Fruit fly (Drosophila melanogaster) whole organism, embryonic: Measurements from ENCODE around the gene CG6567.

ENCODE experiments used
- Blimp-1 ChIP-seq: fragments of 200-800 bp; sonication (Bioruptor generic); optimal IDR thresholded peaks from 3 replicates; lab custom pipeline; 2018; ENCODE audit warnings: missing biosample characterization, missing genetic modification characterization, mild to moderate bottlenecking, moderate library complexity, missing genetic modification reagents
- CG10147 ChIP-seq: fragments of 200-800 bp; sonication (Bioruptor generic); optimal IDR thresholded peaks from 2 replicates; lab custom pipeline; 2019; ENCODE audit warnings: missing biosample characterization, mild to moderate bottlenecking, missing genetic modification characterization, moderate library complexity
- CG11085 ChIP-seq: fragments of 200-800 bp; sonication (Bioruptor generic); IDR thresholded peaks from 2 replicates; pipeline ENCODE4 v1.3.6; 2022; ENCODE audit warnings: missing biosample characterization, missing genetic modification characterization
- CG12659 ChIP-seq: fragments of 200-800 bp; sonication (Bioruptor generic); optimal IDR thresholded peaks from 3 replicates; lab custom pipeline; 2017; ENCODE audit warnings: mild to moderate bottlenecking, missing biosample characterization, missing genetic modification reagents, missing genetic modification characterization
- CG12744 ChIP-seq: fragments of 200-800 bp; sonication (Bioruptor generic); optimal IDR thresholded peaks from 2 replicates; lab custom pipeline; 2016; ENCODE audit warnings: missing biosample characterization, missing genetic modification characterization
- CG13775 ChIP-seq: fragments of 200-800 bp; sonication (Bioruptor generic); optimal IDR thresholded peaks from 3 replicates; lab custom pipeline; 2017; ENCODE audit warnings: missing biosample characterization, mild to moderate bottlenecking, missing genetic modification characterization
- CG15269 ChIP-seq: fragments of 200-800 bp; sonication (Bioruptor generic); optimal IDR thresholded peaks from 2 replicates; lab custom pipeline; 2018; ENCODE audit warnings: missing biosample characterization, mild to moderate bottlenecking, missing genetic modification characterization, moderate library complexity
- CG18599 ChIP-seq: fragments of 200-800 bp; sonication (Bioruptor generic); optimal IDR thresholded peaks from 3 replicates; lab custom pipeline; 2017; ENCODE audit warnings: missing biosample characterization, missing genetic modification characterization, mild to moderate bottlenecking, moderate library complexity, missing genetic modification reagents
- CG2199 ChIP-seq: fragments of 200-800 bp; sonication (Bioruptor generic); IDR thresholded peaks from 3 replicates; pipeline ENCODE4 v1.3.6; 2022; ENCODE audit warnings: missing biosample characterization, missing genetic modification characterization
- CG33213 ChIP-seq: fragments of 200-800 bp; sonication (Bioruptor generic); optimal IDR thresholded peaks from 3 replicates; lab custom pipeline; 2016; ENCODE audit warnings: missing biosample characterization, missing genetic modification characterization
- CG42726 ChIP-seq: fragments of 200-800 bp; sonication (Bioruptor generic); IDR thresholded peaks from 2 replicates; pipeline ENCODE4 v1.3.6; 2022; ENCODE audit warnings: missing biosample characterization, missing genetic modification characterization; ENCODE audit not compliant: partially characterized antibody
- CG4328 ChIP-seq: fragments of 200-800 bp; sonication (Bioruptor generic); optimal IDR thresholded peaks from 3 replicates; lab custom pipeline; 2017; ENCODE audit warnings: missing biosample characterization, missing genetic modification reagents, missing genetic modification characterization
- CG4617 ChIP-seq: fragments of 200-800 bp; sonication (Bioruptor generic); optimal IDR thresholded peaks from 3 replicates; lab custom pipeline; 2016; ENCODE audit warnings: missing biosample characterization, missing genetic modification characterization, borderline replicate concordance
- CG4730 ChIP-seq: fragments of 200-800 bp; sonication (Bioruptor generic); IDR thresholded peaks from 2 replicates; pipeline ENCODE4 v1.3.6; 2022; ENCODE audit warnings: missing biosample characterization, missing genetic modification characterization
- CG4820 ChIP-seq: fragments of 200-800 bp; sonication (Bioruptor generic); optimal IDR thresholded peaks from 3 replicates; lab custom pipeline; 2016; ENCODE audit warnings: missing biosample characterization, missing genetic modification characterization
- CG7839 ChIP-seq: fragments of 200-800 bp; sonication (Bioruptor generic); optimal IDR thresholded peaks from 3 replicates; lab custom pipeline; 2018; ENCODE audit warnings: missing biosample characterization, mild to moderate bottlenecking, missing genetic modification characterization, moderate library complexity
- CG8765 ChIP-seq: fragments of 200-800 bp; sonication (Bioruptor generic); IDR thresholded peaks from 2 replicates; pipeline ENCODE4 v1.3.6; 2022; ENCODE audit warnings: missing biosample characterization, missing genetic modification characterization
- CG9437 ChIP-seq: fragments of 200-800 bp; sonication (Bioruptor generic); optimal IDR thresholded peaks from 2 replicates; lab custom pipeline; 2018; ENCODE audit warnings: missing biosample characterization, mild to moderate bottlenecking, missing genetic modification characterization
- CrebB ChIP-seq: fragments of 200-800 bp; sonication (Bioruptor generic); optimal IDR thresholded peaks from 3 replicates; lab custom pipeline; 2018; ENCODE audit warnings: missing biosample characterization, mild to moderate bottlenecking, missing genetic modification characterization
- D ChIP-seq, 2 experiments: fragments of 200-800 bp in 1 of 2; fragments of >200 bp in 1 of 2; sonication (Bioruptor generic) in 1 of 2; optimal IDR thresholded peaks; 2 replicates in 1 of 2; 3 replicates in 1 of 2; lab custom pipeline; 2017; ENCODE audit warnings: mild to moderate bottlenecking in 1 of 2, missing biosample characterization in 1 of 2, missing genetic modification characterization in 1 of 2, missing genetic modification reagents in 1 of 2
- Dref ChIP-seq: fragments of 200-800 bp; sonication (Bioruptor generic); IDR thresholded peaks from 2 replicates; pipeline ENCODE4 v1.3.6; 2022; ENCODE audit warnings: missing biosample characterization, missing genetic modification characterization
- HHEX ChIP-seq: fragments of 200-800 bp; sonication (Bioruptor generic); optimal IDR thresholded peaks from 3 replicates; lab custom pipeline; 2017; ENCODE audit warnings: missing biosample characterization, mild to moderate bottlenecking, missing genetic modification characterization, missing genetic modification reagents
- HLH54F ChIP-seq: fragments of 200-800 bp; sonication (Bioruptor generic); optimal IDR thresholded peaks from 3 replicates; lab custom pipeline; 2016; ENCODE audit warnings: missing biosample characterization, missing genetic modification characterization
- HmgD ChIP-seq: fragments of 200-800 bp; sonication (Bioruptor generic); optimal IDR thresholded peaks from 3 replicates; lab custom pipeline; 2016; ENCODE audit warnings: missing biosample characterization, missing genetic modification characterization
- Lhr ChIP-seq: fragments of 200-800 bp; sonication (Bioruptor generic); optimal IDR thresholded peaks from 3 replicates; lab custom pipeline; 2017; ENCODE audit warnings: mild to moderate bottlenecking, missing biosample characterization, missing genetic modification reagents, missing genetic modification characterization
- MESR4 ChIP-seq: fragments of 200-800 bp; sonication (Bioruptor generic); optimal IDR thresholded peaks from 2 replicates; lab custom pipeline; 2018; ENCODE audit warnings: missing biosample characterization, mild to moderate bottlenecking, missing genetic modification characterization, moderate library complexity
- Max ChIP-seq: fragments of 200-800 bp; sonication (Bioruptor generic); optimal IDR thresholded peaks from 2 replicates; lab custom pipeline; 2016; ENCODE audit warnings: missing biosample characterization, mild to moderate bottlenecking, missing genetic modification characterization
- Nf-YB ChIP-seq: fragments of 200-800 bp; sonication (Bioruptor generic); optimal IDR thresholded peaks from 3 replicates; lab custom pipeline; 2019; ENCODE audit warnings: missing biosample characterization, mild to moderate bottlenecking, missing genetic modification characterization, moderate library complexity
- Oaz ChIP-seq: fragments of 200-800 bp; sonication (Bioruptor generic); IDR thresholded peaks from 2 replicates; pipeline ENCODE4 v1.3.6; 2022; ENCODE audit warnings: missing biosample characterization, missing genetic modification characterization
- Vsx1 ChIP-seq: fragments of 200-800 bp; sonication (Bioruptor generic); optimal IDR thresholded peaks from 2 replicates; lab custom pipeline; 2017; ENCODE audit warnings: missing biosample characterization, mild to moderate bottlenecking, missing genetic modification characterization, missing genetic modification reagents
- Xbp1 ChIP-seq: fragments of 200-800 bp; sonication (Bioruptor generic); optimal IDR thresholded peaks from 3 replicates; lab custom pipeline; 2016; ENCODE audit warnings: missing biosample characterization, mild to moderate bottlenecking, missing genetic modification characterization
- al ChIP-seq: fragments of 200-800 bp; sonication (Bioruptor generic); IDR thresholded peaks from 2 replicates; pipeline ENCODE4 v1.3.6; 2022; ENCODE audit warnings: missing biosample characterization, missing genetic modification characterization
- az2 ChIP-seq: fragments of 200-800 bp; sonication (Bioruptor generic); optimal IDR thresholded peaks from 3 replicates; lab custom pipeline; 2016; ENCODE audit warnings: missing biosample characterization, missing genetic modification characterization
- bowl ChIP-seq: fragments of 200-800 bp; sonication (Bioruptor generic); IDR thresholded peaks from 2 replicates; pipeline ENCODE4 v1.3.6; 2022; ENCODE audit warnings: missing biosample characterization, missing genetic modification characterization
- cad ChIP-seq: fragments of >200 bp; optimal IDR thresholded peaks from 2 replicates; lab custom pipeline; 2017; ENCODE audit warnings: missing biosample characterization, missing genetic modification characterization
- cg ChIP-seq: fragments of 200-800 bp; sonication (Bioruptor generic); optimal IDR thresholded peaks from 3 replicates; lab custom pipeline; 2019; ENCODE audit warnings: missing biosample characterization, mild to moderate bottlenecking, missing genetic modification characterization, moderate library complexity
- en ChIP-seq: fragments of 200-800 bp; sonication (Bioruptor generic); optimal IDR thresholded peaks from 2 replicates; lab custom pipeline; 2016; ENCODE audit warnings: missing biosample characterization, missing genetic modification characterization
- h ChIP-seq: fragments of >200 bp; optimal IDR thresholded peaks from 2 replicates; lab custom pipeline; 2017
- ind ChIP-seq: fragments of 200-800 bp; sonication (Bioruptor generic); optimal IDR thresholded peaks from 3 replicates; lab custom pipeline; 2016; ENCODE audit warnings: missing biosample characterization, missing genetic modification characterization
- inv ChIP-seq: fragments of 200-800 bp; sonication (Bioruptor generic); IDR thresholded peaks from 2 replicates; pipeline ENCODE4 v1.3.6; 2022; ENCODE audit warnings: missing biosample characterization, missing genetic modification characterization; ENCODE audit not compliant: partially characterized antibody
- kah ChIP-seq: fragments of 200-800 bp; sonication (Bioruptor generic); optimal IDR thresholded peaks from 2 replicates; lab custom pipeline; 2018; ENCODE audit warnings: missing biosample characterization, mild to moderate bottlenecking, missing genetic modification characterization
- lilli ChIP-seq: fragments of 200-800 bp; sonication (Bioruptor generic); optimal IDR thresholded peaks from 3 replicates; lab custom pipeline; 2016; ENCODE audit warnings: missing biosample characterization, missing genetic modification characterization
- lmd ChIP-seq: fragments of 200-800 bp; sonication (Bioruptor generic); IDR thresholded peaks from 2 replicates; pipeline ENCODE4 v1.3.6; 2022; ENCODE audit warnings: missing biosample characterization, missing genetic modification characterization
- nerfin-1 ChIP-seq: fragments of 200-800 bp; sonication (Bioruptor generic); optimal IDR thresholded peaks from 3 replicates; lab custom pipeline; 2019; ENCODE audit warnings: missing biosample characterization, mild to moderate bottlenecking, missing genetic modification characterization, moderate library complexity
- otp ChIP-seq: fragments of 200-800 bp; sonication (Bioruptor generic); IDR thresholded peaks from 3 replicates; pipeline ENCODE4, ENCODE4 v1.3.6; 2022; ENCODE audit warnings: missing biosample characterization, missing genetic modification characterization
- p53 ChIP-seq: fragments of 200-800 bp; sonication (Bioruptor generic); optimal IDR thresholded peaks from 2 replicates; lab custom pipeline; 2016; ENCODE audit warnings: missing biosample characterization, missing genetic modification characterization
- peb ChIP-seq: fragments of 200-800 bp; sonication (Bioruptor generic); IDR thresholded peaks from 2 replicates; pipeline ENCODE4 v1.3.6; 2022; ENCODE audit warnings: missing biosample characterization, missing genetic modification characterization
- repo ChIP-seq: fragments of 200-800 bp; sonication (Bioruptor generic); optimal IDR thresholded peaks from 2 replicates; lab custom pipeline; 2016; ENCODE audit warnings: missing biosample characterization, missing genetic modification characterization
- stwl ChIP-seq: fragments of 200-800 bp; sonication (Bioruptor generic); optimal IDR thresholded peaks from 3 replicates; lab custom pipeline; 2018; ENCODE audit warnings: missing biosample characterization, mild to moderate bottlenecking, missing genetic modification characterization, moderate library complexity
- unpg ChIP-seq: fragments of 200-800 bp; sonication (Bioruptor generic); optimal IDR thresholded peaks from 3 replicates; lab custom pipeline; 2018; ENCODE audit warnings: missing biosample characterization, mild to moderate bottlenecking, missing genetic modification characterization, moderate library complexity

Gene CG6567

DNA sequence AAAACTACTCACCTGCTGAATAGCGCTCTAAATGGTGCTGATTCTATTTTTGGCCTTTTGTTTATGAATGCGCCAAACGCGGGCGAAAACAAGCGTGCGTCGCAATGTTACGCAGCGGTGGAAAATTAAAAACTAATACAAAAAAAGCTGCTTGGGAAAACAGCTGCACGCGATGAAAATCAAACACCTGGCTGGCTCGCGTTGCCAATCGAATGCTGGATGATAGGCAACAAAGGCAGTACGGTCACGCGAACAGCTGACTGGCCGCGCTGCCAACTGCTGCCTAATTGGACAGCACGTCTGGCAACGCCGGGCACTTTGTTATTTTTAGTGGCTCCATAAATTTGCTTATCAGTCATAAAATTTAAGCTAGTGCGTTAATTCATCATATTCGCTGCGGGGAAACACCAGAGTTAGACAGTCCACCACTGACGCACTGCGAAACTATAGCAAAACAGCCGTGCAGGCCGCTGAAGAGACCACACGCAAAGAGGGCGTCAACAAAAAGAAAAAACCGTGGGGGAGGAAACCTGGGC lies 14.2 kb upstream of the CG6567 start, which contains the start of the genes SelR and Tsp86D (continued):
- TF ChIP-seq MESR4 (GFP tag; lab: Kevin White, UChicago) (peak; percentile 87), Dref (peak; percentile 44), CrebB (peak; percentile 52), Xbp1 (GFP tag; lab: Kevin White, UChicago) (no peak), CG15269 (tag; lab: Kevin White, UChicago) (peak; percentile 35), CG18599 (peak; percentile 18), Oaz (no peak), h (lab: Kevin White, UChicago) (no peak), lmd (GFP tag; lab: Robert Waterston, UW) (no peak), CG4820 (GFP tag; lab: Kevin White, UChicago) (no peak), CG12744 (peak; percentile 35), HLH54F (GFP tag; lab: Kevin White, UChicago) (no peak), repo (GFP tag; lab: Kevin White, UChicago) (peak; percentile 51), CG4617 (GFP tag; lab: Kevin White, UChicago) (peak; percentile 86), en (GFP tag; lab: Kevin White, UChicago) (no peak), CG12659 (GFP tag; lab: Kevin White, UChicago) (peak; percentile 64), unpg (GFP tag; lab: Kevin White, UChicago) (peak; percentile 40), Lhr (peak; percentile 7), cg (GFP tag; lab: Kevin White, UChicago) (no peak), CG7839 (tag; lab: Kevin White, UChicago) (peak; percentile 39), Nf-YB (GFP tag; lab: Kevin White, UChicago) (peak; percentile 7), kah (peak; percentile 78), CG2199 (GFP tag; lab: Robert Waterston, UW) (no peak), CG42726 (GFP tag; lab: Robert Waterston, UW) (peak; percentile 72), ind (GFP tag; lab: Kevin White, UChicago) (no peak), HmgD (GFP tag; lab: Kevin White, UChicago) (no peak), CG9437 (GFP tag; lab: Kevin White, UChicago) (peak; percentile 8), al (GFP tag; lab: Robert Waterston, UW) (no peak), CG11085 (GFP tag; lab: Robert Waterston, UW) (no peak), peb (GFP tag; lab: Robert Waterston, UW) (no peak), Max (GFP tag; lab: Kevin White, UChicago) (peak; percentile 36), CG4730 (no peak), Vsx1 (peak; percentile 94), CG13775 (peak; percentile 6), CG10147 (GFP tag; lab: Kevin White, UChicago) (peak; percentile 38), inv (GFP tag; lab: Robert Waterston, UW) (peak; percentile 45; the same call in 1 of the 2 replicates), cad (GFP tag; lab: Kevin White, UChicago) (peak; percentile 74), HHEX (GFP tag; lab: Kevin White, UChicago) (peak; percentile 17), CG33213 (peak; percentile 27), p53 (GFP tag; lab: Kevin White, UChicago) (peak; percentile 57), Blimp-1 (GFP tag; lab: Kevin White, UChicago) (no peak), bowl (no peak), stwl (tag; lab: Kevin White, UChicago) (peak; percentile 75), CG8765 (GFP tag; lab: Robert Waterston, UW) (no peak), nerfin-1 (peak; percentile 79), az2 (GFP tag; lab: Kevin White, UChicago) (no peak), D (optimal IDR thresholded peaks at IDR 0.05; lab: Kevin White, UChicago) (no peak), D (GFP tag; optimal IDR thresholded peaks at IDR 0.05; lab: Kevin White, UChicago) (no peak), otp (GFP tag; lab: Robert Waterston, UW) (peak; percentile 61; the same call in 1 of the 3 replicates), lilli (GFP tag; lab: Kevin White, UChicago) (peak; percentile 10), CG4328 (peak; percentile 65)
